Fruit fly (Drosophila melanogaster) whole organism, embryonic: ENCODE results near the gene CG4218.

Experiments
- Awh ChIP-seq: fragments of 200-800 bp; sonication (Bioruptor generic); IDR thresholded peaks from 2 replicates; pipeline ENCODE4, ENCODE4 v1.3.6; 2022; ENCODE audit warnings: missing biosample characterization, missing genetic modification characterization
- B-H2 ChIP-seq: fragments of 200-800 bp; sonication (Bioruptor generic); optimal IDR thresholded peaks from 2 replicates; lab custom pipeline; 2018; ENCODE audit warnings: missing biosample characterization, mild to moderate bottlenecking, missing genetic modification characterization
- CG10462 ChIP-seq: fragments of 200-800 bp; sonication (Bioruptor generic); optimal IDR thresholded peaks from 2 replicates; lab custom pipeline; 2016; ENCODE audit warnings: missing biosample characterization, missing genetic modification characterization
- CG10959 ChIP-seq: fragments of 200-800 bp; sonication (Bioruptor generic); IDR thresholded peaks from 2 replicates; pipeline ENCODE4 v1.3.6; 2022; ENCODE audit warnings: missing biosample characterization, missing genetic modification characterization
- CG11723 ChIP-seq: fragments of 200-800 bp; sonication (Bioruptor generic); optimal IDR thresholded peaks from 2 replicates; lab custom pipeline; 2017; ENCODE audit warnings: missing biosample characterization, mild to moderate bottlenecking, missing genetic modification characterization
- CG12104 ChIP-seq: fragments of 200-800 bp; sonication (Bioruptor generic); optimal IDR thresholded peaks from 3 replicates; lab custom pipeline; 2016; ENCODE audit warnings: missing biosample characterization, missing genetic modification characterization
- CG3995 ChIP-seq: fragments of 200-800 bp; sonication (Bioruptor generic); optimal IDR thresholded peaks from 3 replicates; lab custom pipeline; 2016; ENCODE audit warnings: missing biosample characterization, missing genetic modification characterization
- CG43689 ChIP-seq: fragments of 200-800 bp; sonication (Bioruptor generic); IDR thresholded peaks from 2 replicates; pipeline ENCODE4 v1.3.6; 2022; ENCODE audit warnings: missing biosample characterization, missing genetic modification characterization
- CG4854 ChIP-seq: fragments of 200-800 bp; sonication (Bioruptor generic); optimal IDR thresholded peaks from 2 replicates; lab custom pipeline; 2016; ENCODE audit warnings: missing biosample characterization, missing genetic modification characterization, inconsistent platforms
- CG6272 ChIP-seq: fragments of 200-800 bp; sonication (Bioruptor generic); IDR thresholded peaks from 2 replicates; pipeline ENCODE4 v1.3.6; 2022; ENCODE audit warnings: missing biosample characterization, missing genetic modification characterization
- CG8281 ChIP-seq: fragments of 200-800 bp; sonication (Bioruptor generic); optimal IDR thresholded peaks from 2 replicates; lab custom pipeline; 2018; ENCODE audit warnings: missing biosample characterization, mild to moderate bottlenecking, missing genetic modification characterization, moderate library complexity
- CG8359 ChIP-seq: fragments of 200-800 bp; sonication (Bioruptor generic); optimal IDR thresholded peaks from 2 replicates; lab custom pipeline; 2017; ENCODE audit warnings: missing biosample characterization, mild to moderate bottlenecking, missing genetic modification characterization, borderline replicate concordance
- CkIIα-i1 ChIP-seq: fragments of 200-800 bp; sonication (Bioruptor generic); IDR thresholded peaks from 2 replicates; pipeline ENCODE4 v1.3.6; 2022; ENCODE audit warnings: missing biosample characterization, missing genetic modification characterization
- Drgx ChIP-seq: fragments of 200-800 bp; sonication (Bioruptor generic); IDR thresholded peaks from 2 replicates; pipeline ENCODE4 v1.3.6; 2022; ENCODE audit warnings: missing biosample characterization, missing genetic modification characterization
- H2.0 ChIP-seq: fragments of 200-800 bp; sonication (Bioruptor generic); IDR thresholded peaks from 2 replicates; pipeline ENCODE4 v1.3.6; 2022; ENCODE audit warnings: missing biosample characterization, missing genetic modification characterization
- Hr78 ChIP-seq, 2 experiments: fragments of 200-800 bp in 1 of 2; fragments of >200 bp in 1 of 2; sonication (Bioruptor generic) in 1 of 2; optimal IDR thresholded peaks; 2 replicates each; lab custom pipeline; 2017 to 2019; ENCODE audit warnings: missing biosample characterization in 2 of 2, missing genetic modification characterization in 2 of 2, mild to moderate bottlenecking in 1 of 2, moderate library complexity in 1 of 2
- Lim3 ChIP-seq: fragments of 200-800 bp; sonication (Bioruptor generic); IDR thresholded peaks from 2 replicates; pipeline ENCODE4 v1.3.6; 2022; ENCODE audit warnings: missing biosample characterization, missing genetic modification characterization
- Myb ChIP-seq: fragments of 200-800 bp; sonication (Bioruptor generic); optimal IDR thresholded peaks from 2 replicates; lab custom pipeline; 2016; ENCODE audit warnings: missing biosample characterization, missing genetic modification characterization
- NK7.1 ChIP-seq: fragments of 200-800 bp; sonication (Bioruptor generic); optimal IDR thresholded peaks from 3 replicates; lab custom pipeline; 2016; ENCODE audit warnings: missing biosample characterization, missing genetic modification characterization
- Opbp ChIP-seq: fragments of 200-800 bp; sonication (Bioruptor generic); IDR thresholded peaks from 3 replicates; pipeline ENCODE4 v1.3.6; 2022; ENCODE audit warnings: missing biosample characterization, missing genetic modification characterization; ENCODE audit not compliant: partially characterized antibody
- Taf1 ChIP-seq: fragments of 200-800 bp; sonication (Bioruptor generic); IDR thresholded peaks from 2 replicates; pipeline ENCODE4 v1.3.6; 2022; ENCODE audit warnings: missing biosample characterization, missing genetic modification characterization
- Xbp1 ChIP-seq: fragments of 200-800 bp; sonication (Bioruptor generic); optimal IDR thresholded peaks from 3 replicates; lab custom pipeline; 2016; ENCODE audit warnings: missing biosample characterization, mild to moderate bottlenecking, missing genetic modification characterization
- bcd ChIP-seq: fragments of 200-800 bp; sonication (Bioruptor generic); optimal IDR thresholded peaks from 2 replicates; lab custom pipeline; 2017; ENCODE audit warnings: missing biosample characterization, mild to moderate bottlenecking, missing genetic modification characterization
- crc ChIP-seq: fragments of 200-800 bp; sonication (Bioruptor generic); optimal IDR thresholded peaks from 2 replicates; lab custom pipeline; 2016; ENCODE audit warnings: missing biosample characterization, missing genetic modification characterization
- cwo ChIP-seq: fragments of 200-800 bp; sonication (Bioruptor generic); optimal IDR thresholded peaks from 3 replicates; lab custom pipeline; 2017; ENCODE audit warnings: missing biosample characterization, missing genetic modification characterization, mild to moderate bottlenecking, moderate library complexity, missing genetic modification reagents
- dimm ChIP-seq: fragments of 200-800 bp; sonication (Bioruptor generic); IDR thresholded peaks from 2 replicates; pipeline ENCODE4 v1.3.6; 2022; ENCODE audit warnings: missing biosample characterization, missing genetic modification characterization
- disco-r ChIP-seq: fragments of 200-800 bp; sonication (Bioruptor generic); optimal IDR thresholded peaks from 2 replicates; lab custom pipeline; 2016; ENCODE audit warnings: missing biosample characterization, missing genetic modification characterization
- eve ChIP-seq, 2 experiments: fragments of >200 bp; optimal IDR thresholded peaks; 2 replicates each; lab custom pipeline; 2017; ENCODE audit warnings: missing biosample characterization in 2 of 2, missing genetic modification characterization in 2 of 2
- gro ChIP-seq: fragments of 200-800 bp; sonication (Bioruptor generic); optimal IDR thresholded peaks from 2 replicates; lab custom pipeline; 2016; ENCODE audit warnings: missing biosample characterization, missing genetic modification characterization
- gsb-n ChIP-seq: fragments of 200-800 bp; sonication (Bioruptor generic); optimal IDR thresholded peaks from 3 replicates; lab custom pipeline; 2018; ENCODE audit warnings: missing biosample characterization, mild to moderate bottlenecking, missing genetic modification characterization
- hb ChIP-seq: fragments of 200-800 bp; sonication (Bioruptor generic); IDR thresholded peaks from 3 replicates; pipeline ENCODE4 v1.3.6; 2022; ENCODE audit warnings: missing biosample characterization, missing genetic modification characterization; ENCODE audit not compliant: partially characterized antibody
- ind ChIP-seq: fragments of 200-800 bp; sonication (Bioruptor generic); optimal IDR thresholded peaks from 3 replicates; lab custom pipeline; 2016; ENCODE audit warnings: missing biosample characterization, missing genetic modification characterization
- inv ChIP-seq: fragments of 200-800 bp; sonication (Bioruptor generic); IDR thresholded peaks from 2 replicates; pipeline ENCODE4 v1.3.6; 2022; ENCODE audit warnings: missing biosample characterization, missing genetic modification characterization; ENCODE audit not compliant: partially characterized antibody
- knrl ChIP-seq: fragments of 200-800 bp; sonication (Bioruptor generic); IDR thresholded peaks from 3 replicates; pipeline ENCODE4 v1.3.6; 2022; ENCODE audit warnings: missing biosample characterization, missing genetic modification characterization; ENCODE audit not compliant: partially characterized antibody
- lbe ChIP-seq: fragments of 200-800 bp; sonication (Bioruptor generic); optimal IDR thresholded peaks from 2 replicates; lab custom pipeline; 2016; ENCODE audit warnings: missing biosample characterization, mild to moderate bottlenecking, missing genetic modification characterization
- pzg ChIP-seq: fragments of 200-800 bp; sonication (Bioruptor generic); optimal IDR thresholded peaks from 3 replicates; lab custom pipeline; 2018; ENCODE audit warnings: missing biosample characterization, mild to moderate bottlenecking, missing genetic modification characterization, moderate library complexity
- ranshi ChIP-seq: fragments of 200-800 bp; sonication (Bioruptor generic); IDR thresholded peaks from 2 replicates; pipeline ENCODE4 v1.3.6; 2022; ENCODE audit warnings: missing biosample characterization, missing genetic modification characterization
- schlank ChIP-seq: fragments of 200-800 bp; sonication (Bioruptor generic); optimal IDR thresholded peaks from 2 replicates; lab custom pipeline; 2018; ENCODE audit warnings: missing biosample characterization, mild to moderate bottlenecking, missing genetic modification characterization
- shn ChIP-seq: fragments of 200-800 bp; sonication (Bioruptor generic); optimal IDR thresholded peaks from 3 replicates; lab custom pipeline; 2016; ENCODE audit warnings: missing biosample characterization, missing genetic modification characterization
- tio ChIP-seq: fragments of 200-800 bp; sonication (Bioruptor generic); optimal IDR thresholded peaks from 2 replicates; lab custom pipeline; 2017; ENCODE audit warnings: missing biosample characterization, missing genetic modification characterization, inconsistent platforms
- unpg ChIP-seq: fragments of 200-800 bp; sonication (Bioruptor generic); optimal IDR thresholded peaks from 3 replicates; lab custom pipeline; 2018; ENCODE audit warnings: missing biosample characterization, mild to moderate bottlenecking, missing genetic modification characterization, moderate library complexity

Gene CG4218

dm6 chr2L:14553868-14554591 is 5.1 kb upstream of the CG4218 start (continued):
- TF ChIP-seq CG8359 (GFP tag; lab: Kevin White, UChicago) (peak; percentile 55), Awh (GFP tag; lab: Robert Waterston, UW) (peak; percentile 72), Myb (GFP tag; lab: Kevin White, UChicago) (peak; percentile 29), gro (GFP tag; lab: Kevin White, UChicago) (peak; percentile 14), disco-r (GFP tag; lab: Kevin White, UChicago) (peak; percentile 66), Xbp1 (GFP tag; lab: Kevin White, UChicago) (peak; percentile 80), H2.0 (GFP tag; lab: Robert Waterston, UW) (peak; percentile 58), Hr78 (GFP tag; optimal IDR thresholded peaks at IDR 0.05; lab: Kevin White, UChicago) (peak in 1 of 2 experiments; percentile 71), CG6272 (GFP tag; lab: Robert Waterston, UW) (peak; percentile 39; the same call in 1 of the 2 replicates), pzg (GFP tag; lab: Kevin White, UChicago) (no peak), CkIIα-i1 (GFP tag; lab: Robert Waterston, UW) (no peak), NK7.1 (GFP tag; lab: Kevin White, UChicago) (peak; percentile 49), knrl (GFP tag; lab: Robert Waterston, UW) (no peak), Taf1 (GFP tag; lab: Robert Waterston, UW) (no peak), unpg (GFP tag; lab: Kevin White, UChicago) (peak; percentile 54), ranshi (GFP tag; lab: Robert Waterston, UW) (peak; percentile 56; the same call in 1 of the 2 replicates), B-H2 (GFP tag; lab: Kevin White, UChicago) (no peak), CG10462 (GFP tag; lab: Kevin White, UChicago) (peak; percentile 62), gsb-n (peak; percentile 82), ind (GFP tag; lab: Kevin White, UChicago) (peak; percentile 62), tio (peak; percentile 67), lbe (GFP tag; lab: Kevin White, UChicago) (peak; percentile 82), bcd (GFP tag; lab: Kevin White, UChicago) (peak; percentile 75), CG10959 (GFP tag; lab: Robert Waterston, UW) (peak; percentile 92), CG43689 (GFP tag; lab: Robert Waterston, UW) (no peak), cwo (peak; percentile 48), eve (GFP tag; optimal IDR thresholded peaks at IDR 0.05; lab: Kevin White, UChicago) (peak; percentile 45 to 62), Drgx (GFP tag; lab: Robert Waterston, UW) (peak; percentile 49), Lim3 (0 out of 2 replicates have a peak, but pooled peaks have one; percentile 28), CG3995 (GFP tag; lab: Kevin White, UChicago) (no peak), CG12104 (peak; percentile 62), CG11723 (peak; percentile 41), schlank (tag; lab: Kevin White, UChicago) (no peak), hb (no peak), CG4854 (GFP tag; lab: Kevin White, UChicago) (peak; percentile 36), dimm (GFP tag; lab: Robert Waterston, UW) (no peak), inv (GFP tag; lab: Robert Waterston, UW) (no peak), CG8281 (tag; lab: Kevin White, UChicago) (peak; percentile 19), Opbp (no peak), crc (GFP tag; lab: Kevin White, UChicago) (peak; percentile 75), shn (GFP tag; lab: Kevin White, UChicago) (peak; percentile 27)
